Worm (Caenorhabditis elegans) whole organism, L3 larva: ENCODE measurements around the gene tcl-2.

ENCODE experiments used
- ama-1 ChIP-seq: fragments of 150-350 bp; optimal IDR thresholded peaks from 2 replicates; lab custom pipeline; 2018
- snpc-4 ChIP-seq: fragments of 150-350 bp; optimal IDR thresholded peaks from 2 replicates; lab custom pipeline; 2014; ENCODE audit warnings: missing biosample characterization, missing genetic modification characterization
- ztf-11 ChIP-seq: fragments of 150-350 bp; optimal IDR thresholded peaks from 2 replicates; lab custom pipeline; 2014; ENCODE audit warnings: missing biosample characterization, missing genetic modification characterization

ce11 chrIV:210591-210990, 31.7 kb downstream of the tcl-2 start:
- TF ChIP-seq ztf-11 (tag; lab: Kevin White, UChicago) (no peak), ama-1 (lab: Kevin White, UChicago) (no peak), snpc-4 (tag; lab: Kevin White, UChicago) (no peak)
